Fruit fly (Drosophila melanogaster): Measurements from ENCODE around the gene CG12986.

Gene CG12986

DNA sequence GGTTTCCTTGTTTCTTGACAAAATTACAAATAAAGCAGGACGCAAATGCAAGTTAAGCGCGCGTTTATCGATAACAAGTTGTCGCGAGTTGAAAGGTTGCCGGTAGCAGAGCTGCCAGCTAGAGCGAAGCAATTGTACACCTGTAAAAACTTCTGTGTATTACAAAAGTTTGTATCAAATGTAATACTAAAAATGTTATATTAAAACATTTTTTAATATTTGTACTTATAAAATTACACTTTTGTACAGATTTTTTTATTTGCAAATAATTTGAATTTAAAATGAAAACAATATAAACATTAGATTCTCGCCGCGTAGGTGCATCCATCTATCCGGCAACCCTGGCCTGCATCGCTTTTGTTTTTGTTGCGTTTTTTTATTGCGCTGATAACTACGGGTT is 25.1 kb upstream of the CG12986 start, which contains the start of the genes CG8142 and Ucp4A (continued):
- peak; percentile 91 for TF ChIP-seq sim (GFP tag; IDR thresholded peaks at IDR 0.05)
- no peak for TF ChIP-seq CG31365 (tag; optimal IDR thresholded peaks at IDR 0.05)
- peak; percentile 93 for TF ChIP-seq CG10209 (GFP tag; optimal IDR thresholded peaks at IDR 0.05)
- TF ChIP-seq CG6813 (GFP tag; optimal IDR thresholded peaks at IDR 0.05), result peak; percentile 78
- TF ChIP-seq hbn (GFP tag; IDR thresholded peaks at IDR 0.05; ENCODE audit: partially characterized antibody), result no peak
- TF ChIP-seq Lhr (GFP tag; optimal IDR thresholded peaks at IDR 0.05), result peak; percentile 75
- peak; percentile 76 for TF ChIP-seq CG30020 (tag; optimal IDR thresholded peaks at IDR 0.05)
- TF ChIP-seq ham (GFP tag; IDR thresholded peaks at IDR 0.05), result peak; percentile 82; the same call in 1 of the 2 replicates
- peak; percentile 83 for TF ChIP-seq CG31388 (GFP tag; optimal IDR thresholded peaks at IDR 0.05)
- TF ChIP-seq CG12155 (GFP tag; optimal IDR thresholded peaks at IDR 0.05), result peak; percentile 89
- TF ChIP-seq CG11085 (GFP tag; IDR thresholded peaks at IDR 0.05), result peak; percentile 96
- TF ChIP-seq CG1832 (GFP tag; optimal IDR thresholded peaks at IDR 0.05), result no peak
- peak; percentile 51 for TF ChIP-seq Antp (GFP tag; optimal IDR thresholded peaks at IDR 0.05)
- peak; percentile 96 for TF ChIP-seq CG6272 (GFP tag; IDR thresholded peaks at IDR 0.05)
- TF ChIP-seq Dp (GFP tag; optimal IDR thresholded peaks at IDR 0.05), result peak; percentile 71
- no peak for TF ChIP-seq eyg (GFP tag; optimal IDR thresholded peaks at IDR 0.05)
- TF ChIP-seq CG4404 (GFP tag; IDR thresholded peaks at IDR 0.05), result peak; percentile 95
- TF ChIP-seq CrebB (tag; optimal IDR thresholded peaks at IDR 0.05), result peak; percentile 66
- TF ChIP-seq pros (GFP tag; optimal IDR thresholded peaks at IDR 0.05), result no peak
- no peak for TF ChIP-seq MESR4 (GFP tag; optimal IDR thresholded peaks at IDR 0.05)
- peak; percentile 83 for TF ChIP-seq kay (GFP tag; optimal IDR thresholded peaks at IDR 0.05)
- peak; percentile 90 for TF ChIP-seq CG43689 (GFP tag; IDR thresholded peaks at IDR 0.05)
- peak; percentile 86 for TF ChIP-seq E2f2 (GFP tag; IDR thresholded peaks at IDR 0.05)
- TF ChIP-seq gfzf (GFP tag; optimal IDR thresholded peaks at IDR 0.05), result no peak
- peak; percentile 95 for TF ChIP-seq CG14014 (GFP tag; IDR thresholded peaks at IDR 0.05)
- TF ChIP-seq CG18599 (GFP tag; optimal IDR thresholded peaks at IDR 0.05), result peak; percentile 93
- no peak; the same call in 1 of the 2 replicates for TF ChIP-seq CkIIα-i1 (GFP tag; IDR thresholded peaks at IDR 0.05)
- TF ChIP-seq ash1 (GFP tag; optimal IDR thresholded peaks at IDR 0.05), result no peak
- TF ChIP-seq trh (GFP tag; optimal IDR thresholded peaks at IDR 0.05), result peak; percentile 87
- no peak for TF ChIP-seq CG8478 (optimal IDR thresholded peaks at IDR 0.05)
- peak; percentile 91 for TF ChIP-seq tio (GFP tag; optimal IDR thresholded peaks at IDR 0.05)
- peak; percentile 21; the same call in 1 of the 2 replicates for TF ChIP-seq Bgb (GFP tag; IDR thresholded peaks at IDR 0.05; ENCODE audit: partially characterized antibody)
- TF ChIP-seq ind (GFP tag; optimal IDR thresholded peaks at IDR 0.05), result peak; percentile 93
- TF ChIP-seq zen2 (GFP tag; IDR thresholded peaks at IDR 0.05; ENCODE audit: partially characterized antibody), result no peak
- peak; percentile 94 for TF ChIP-seq CG2678 (tag; optimal IDR thresholded peaks at IDR 0.05)
- peak; percentile 19 for TF ChIP-seq grn (GFP tag; optimal IDR thresholded peaks at IDR 0.05)
- TF ChIP-seq CG2116 (GFP tag; optimal IDR thresholded peaks at IDR 0.05), result peak; percentile 76
- peak; percentile 42 for TF ChIP-seq Camta (GFP tag; optimal IDR thresholded peaks at IDR 0.05)
- peak; percentile 89 for TF ChIP-seq gce (GFP tag; IDR thresholded peaks at IDR 0.05)
- no peak for TF ChIP-seq hth (optimal IDR thresholded peaks at IDR 0.05)
- TF ChIP-seq Dref (GFP tag; IDR thresholded peaks at IDR 0.05), result peak; percentile 70
- peak; percentile 52 for TF ChIP-seq mirr (GFP tag; optimal IDR thresholded peaks at IDR 0.05)
- TF ChIP-seq bigmax (GFP tag; optimal IDR thresholded peaks at IDR 0.05), result no peak
- no peak for TF ChIP-seq Hmx (GFP tag; optimal IDR thresholded peaks at IDR 0.05)
- no peak for TF ChIP-seq wek (GFP tag; optimal IDR thresholded peaks at IDR 0.05)
- TF ChIP-seq chn (GFP tag; optimal IDR thresholded peaks at IDR 0.05), result peak; percentile 73
- TF ChIP-seq NC2α (GFP tag; optimal IDR thresholded peaks at IDR 0.05), result no peak
- TF ChIP-seq CG9609 (GFP tag; optimal IDR thresholded peaks at IDR 0.05), result peak; percentile 48
- TF ChIP-seq CG7786 (GFP tag; optimal IDR thresholded peaks at IDR 0.05), result peak; percentile 46
- peak; percentile 96 for TF ChIP-seq lmd (GFP tag; IDR thresholded peaks at IDR 0.05)
- no peak for TF ChIP-seq Lpt (GFP tag; optimal IDR thresholded peaks at IDR 0.05)
- TF ChIP-seq CG6765 (GFP tag; optimal IDR thresholded peaks at IDR 0.05), result peak; percentile 77
